Worm (Caenorhabditis elegans) whole organism, young adult: ENCODE results near the gene str-15.

Source experiments
- B0336.3 ChIP-seq: fragments of 200-800 bp; sonication (Bioruptor generic); IDR thresholded peaks from 2 replicates; pipeline ENCODE4 v1.3.6; 2022; ENCODE audit warnings: missing genetic modification characterization, missing compliant biosample characterization
- F23B12.7 ChIP-seq: sonication (generic microtip); optimal IDR thresholded peaks from 2 replicates; lab custom pipeline; 2017; ENCODE audit warnings: missing genetic modification characterization, mild to moderate bottlenecking, missing compliant biosample characterization, antibody characterized with exemption, moderate library complexity; ENCODE audit not compliant: insufficient read depth
- F37B4.10 ChIP-seq: fragments of 200-800 bp; sonication (Bioruptor generic); IDR thresholded peaks from 2 replicates; pipeline ENCODE4 v1.3.6; 2022; ENCODE audit warnings: missing genetic modification characterization, missing compliant biosample characterization
- F57A8.1 ChIP-seq: fragments of 200-800 bp; sonication (Bioruptor generic); optimal IDR thresholded peaks from 2 replicates; lab custom pipeline; 2018; ENCODE audit warnings: mild to moderate bottlenecking, missing genetic modification characterization, moderate library complexity, missing compliant biosample characterization
- K11D2.4 ChIP-seq: fragments of 200-800 bp; sonication (Bioruptor generic); IDR thresholded peaks from 2 replicates; pipeline ENCODE4 v1.3.6; 2022; ENCODE audit warnings: missing genetic modification reagents, missing genetic modification characterization, missing compliant biosample characterization
- T07F8.4 ChIP-seq: sonication (generic microtip); optimal IDR thresholded peaks from 2 replicates; lab custom pipeline; 2016; ENCODE audit warnings: mild to moderate bottlenecking, missing genetic modification characterization, moderate library complexity, missing compliant biosample characterization
- attf-3 ChIP-seq: fragments of 200-800 bp; sonication (Bioruptor generic); conservative IDR thresholded peaks from 2 replicates; pipeline ENCODE4 v1.3.6; 2022; ENCODE audit warnings: missing genetic modification reagents, missing genetic modification characterization, missing compliant biosample characterization
- attf-5 ChIP-seq: fragments of 200-800 bp; sonication (Bioruptor generic); optimal IDR thresholded peaks from 2 replicates; lab custom pipeline; 2018; ENCODE audit warnings: mild to moderate bottlenecking, missing genetic modification characterization, missing compliant biosample characterization
- attf-6 ChIP-seq: fragments of 200-800 bp; sonication (Bioruptor generic); IDR thresholded peaks from 2 replicates; pipeline ENCODE4 v1.3.6; 2022; ENCODE audit warnings: missing genetic modification reagents, missing genetic modification characterization, missing compliant biosample characterization
- ceh-100 ChIP-seq: fragments of 200-800 bp; sonication (Bioruptor generic); IDR thresholded peaks from 2 replicates; pipeline ENCODE4 v1.3.6; 2022; ENCODE audit warnings: missing genetic modification reagents, missing genetic modification characterization, missing compliant biosample characterization
- dpl-1 ChIP-seq: fragments of 150-350 bp; optimal IDR thresholded peaks from 2 replicates; lab custom pipeline; 2014; ENCODE audit warnings: missing biosample characterization, missing genetic modification reagents, missing genetic modification characterization
- efl-1 ChIP-seq: fragments of 150-350 bp; optimal IDR thresholded peaks from 2 replicates; lab custom pipeline; 2014; ENCODE audit warnings: missing biosample characterization, missing genetic modification reagents, missing genetic modification characterization
- egrh-3 ChIP-seq: fragments of 200-800 bp; sonication (Bioruptor generic); IDR thresholded peaks from 2 replicates; pipeline ENCODE4 v1.3.6; 2022; ENCODE audit warnings: missing genetic modification reagents, missing genetic modification characterization, missing compliant biosample characterization
- ets-4 ChIP-seq: fragments of 200-800 bp; sonication (Bioruptor generic); optimal IDR thresholded peaks from 2 replicates; lab custom pipeline; 2018; ENCODE audit warnings: mild to moderate bottlenecking, missing genetic modification characterization, missing compliant biosample characterization
- gei-17 ChIP-seq: fragments of 200-800 bp; sonication (Bioruptor generic); optimal IDR thresholded peaks from 2 replicates; lab custom pipeline; 2018; ENCODE audit warnings: mild to moderate bottlenecking, missing genetic modification characterization, missing compliant biosample characterization
- hmg-1.2 ChIP-seq: fragments of 200-800 bp; sonication (Bioruptor generic); IDR thresholded peaks from 2 replicates; pipeline ENCODE4 v1.3.6; 2022; ENCODE audit warnings: missing genetic modification reagents, missing genetic modification characterization, missing compliant biosample characterization
- hsf-1 ChIP-seq: fragments of 200-800 bp; sonication (Bioruptor generic); IDR thresholded peaks from 2 replicates; pipeline ENCODE4 v1.3.6; 2022; ENCODE audit warnings: missing genetic modification reagents, missing genetic modification characterization, missing compliant biosample characterization
- lin-26 ChIP-seq: fragments of 200-800 bp; sonication (Bioruptor generic); IDR thresholded peaks from 2 replicates; pipeline ENCODE4 v1.3.6; 2022; ENCODE audit warnings: missing genetic modification reagents, missing genetic modification characterization, missing compliant biosample characterization
- lin-35 ChIP-seq, 3 experiments: fragments of 150-350 bp in 2 of 3; sonication (generic microtip) in 1 of 3; optimal IDR thresholded peaks; 2 replicates each; lab custom pipeline; 2014 to 2018; ENCODE audit warnings: missing biosample characterization in 3 of 3, missing genetic modification characterization in 3 of 3, missing genetic modification reagents in 3 of 3
- lin-54 ChIP-seq: fragments of 200-800 bp; sonication (Bioruptor generic); optimal IDR thresholded peaks from 2 replicates; lab custom pipeline; 2018; ENCODE audit warnings: mild to moderate bottlenecking, missing genetic modification characterization, missing compliant biosample characterization
- lsy-27 ChIP-seq: sonication (generic microtip); optimal IDR thresholded peaks from 2 replicates; lab custom pipeline; 2017; ENCODE audit warnings: missing genetic modification characterization, mild to moderate bottlenecking, missing compliant biosample characterization, antibody characterized with exemption, missing genotype, borderline replicate concordance; ENCODE audit not compliant: insufficient read depth
- madf-10 ChIP-seq: sonication (generic microtip); optimal IDR thresholded peaks from 2 replicates; lab custom pipeline; 2016; ENCODE audit warnings: mild to moderate bottlenecking, missing genetic modification characterization, missing compliant biosample characterization
- mcd-1 ChIP-seq: fragments of 200-800 bp; sonication (Bioruptor generic); IDR thresholded peaks from 2 replicates; pipeline ENCODE4 v1.3.6; 2022; ENCODE audit warnings: missing genetic modification reagents, missing genetic modification characterization, missing compliant biosample characterization
- mxl-1 ChIP-seq: sonication (generic microtip); optimal IDR thresholded peaks from 2 replicates; lab custom pipeline; 2016; ENCODE audit warnings: missing genetic modification characterization, missing compliant biosample characterization
- nfyb-1 ChIP-seq: fragments of 200-800 bp; sonication (Bioruptor generic); IDR thresholded peaks from 2 replicates; pipeline ENCODE4 v1.3.6; 2022; ENCODE audit warnings: missing genetic modification reagents, missing genetic modification characterization, missing compliant biosample characterization
- nhr-120 ChIP-seq: fragments of 200-800 bp; sonication (Bioruptor generic); IDR thresholded peaks from 2 replicates; pipeline ENCODE4 v1.3.6; 2022; ENCODE audit warnings: missing genetic modification characterization, missing compliant biosample characterization
- nhr-27 ChIP-seq: fragments of 200-800 bp; sonication (Bioruptor generic); optimal IDR thresholded peaks from 2 replicates; lab custom pipeline; 2018; ENCODE audit warnings: mild to moderate bottlenecking, missing genetic modification characterization, moderate library complexity, missing compliant biosample characterization
- nhr-90 ChIP-seq: sonication (generic microtip); optimal IDR thresholded peaks from 2 replicates; lab custom pipeline; 2016; ENCODE audit warnings: missing genotype, mild to moderate bottlenecking, missing genetic modification characterization, missing compliant biosample characterization
- repo-1 ChIP-seq: sonication (generic microtip); optimal IDR thresholded peaks from 2 replicates; lab custom pipeline; 2017; ENCODE audit warnings: mild to moderate bottlenecking, missing genetic modification characterization, missing compliant biosample characterization
- rpc-1 ChIP-seq, 2 experiments: fragments of 150-350 bp in 1 of 2; sonication (generic microtip) in 1 of 2; optimal IDR thresholded peaks; 2 replicates each; lab custom pipeline; 2014 to 2018; ENCODE audit warnings: missing biosample characterization in 1 of 2, missing genetic modification characterization in 1 of 2, missing genetic modification reagents in 1 of 2, missing genotype in 1 of 2
- sea-2 ChIP-seq: fragments of 200-800 bp; sonication (Bioruptor generic); IDR thresholded peaks from 2 replicates; pipeline ENCODE4 v1.3.6; 2022; ENCODE audit warnings: missing genetic modification characterization, missing compliant biosample characterization
- snpc-1.1 ChIP-seq: sonication (generic microtip); optimal IDR thresholded peaks from 2 replicates; lab custom pipeline; 2017; ENCODE audit warnings: missing genetic modification characterization, mild to moderate bottlenecking, missing compliant biosample characterization, antibody characterized with exemption, moderate library complexity, missing genotype, missing genetic modification reagents; ENCODE audit not compliant: insufficient read depth
- snpc-4 ChIP-seq, 5 experiments: fragments of 150-350 bp in 1 of 5; sonication (generic microtip) in 4 of 5; optimal IDR thresholded peaks; 2 replicates each; lab custom pipeline; 2014 to 2018; ENCODE audit warnings: missing genetic modification characterization in 5 of 5, missing biosample characterization in 3 of 5, antibody characterized with exemption in 2 of 5, mild to moderate bottlenecking in 2 of 5, missing compliant biosample characterization in 2 of 5, missing genotype in 2 of 5, moderate library complexity in 2 of 5, missing genetic modification reagents in 1 of 5
- tbp1 ChIP-seq: fragments of 200-800 bp; sonication (Bioruptor generic); optimal IDR thresholded peaks from 2 replicates; lab custom pipeline; 2018; ENCODE audit warnings: mild to moderate bottlenecking, missing genetic modification characterization, missing compliant biosample characterization
- xnd-1 ChIP-seq: sonication (generic microtip); optimal IDR thresholded peaks from 2 replicates; lab custom pipeline; 2016; ENCODE audit warnings: missing genotype, missing genetic modification reagents, missing genetic modification characterization, missing compliant biosample characterization
- ztf-22 ChIP-seq: fragments of 200-800 bp; sonication (Bioruptor generic); optimal IDR thresholded peaks from 2 replicates; lab custom pipeline; 2018; ENCODE audit warnings: mild to moderate bottlenecking, missing genetic modification characterization, moderate library complexity, missing compliant biosample characterization
- ztf-3 ChIP-seq: fragments of 200-800 bp; sonication (Bioruptor generic); optimal IDR thresholded peaks from 2 replicates; lab custom pipeline; 2018; ENCODE audit warnings: mild to moderate bottlenecking, missing genetic modification characterization, missing compliant biosample characterization

str-15 gene

ce11 chrV:16503164-16503563 lies 44.5 kb upstream of the str-15 start, which contains the start of gene F36D3.14:
F36D3.14 (minus strand) TSS chrV:16503264.
- TF ChIP-seq ets-4 (no peak), snpc-1.1 (tag; lab: Kevin White, UChicago) (no peak), lin-26 (GFP tag; lab: Robert Waterston, UW) (no peak), rpc-1 (optimal IDR thresholded peaks at IDR 0.05; lab: Kevin White, UChicago) (no peak), rpc-1 (tag; optimal IDR thresholded peaks at IDR 0.05; lab: Kevin White, UChicago) (no peak), egrh-3 (GFP tag; lab: Robert Waterston, UW) (no peak), hsf-1 (no peak), mxl-1 (no peak), nhr-27 (tag; lab: Kevin White, UChicago) (no peak)

ce11 chrV:16499006-16499405 lies 40.4 kb upstream of the str-15 start, which contains the start of gene F36D3.1:
F36D3.1 (plus strand) TSS chrV:16499352.
- TF ChIP-seq gei-17 (no peak), snpc-4 (GFP tag; optimal IDR thresholded peaks at IDR 0.05; lab: Kevin White, UChicago) (no peak), snpc-4 (tag; optimal IDR thresholded peaks at IDR 0.05; lab: Kevin White, UChicago) (peak in 2 of 4 experiments; percentile 3 to 45), dpl-1 (peak; percentile 21), mxl-1 (no peak), attf-5 (GFP tag; lab: Kevin White, UChicago) (peak; percentile 21), lsy-27 (tag; lab: Kevin White, UChicago) (no peak), efl-1 (GFP tag; lab: Kevin White, UChicago) (peak; percentile 38), ztf-3 (no peak), lin-35 (GFP tag; optimal IDR thresholded peaks at IDR 0.05; lab: Kevin White, UChicago) (peak in 1 of 3 experiments; percentile 79), hmg-1.2 (GFP tag; lab: Robert Waterston, UW) (peak; percentile 34; the same call in 1 of the 2 replicates), nfyb-1 (no peak), mcd-1 (GFP tag; lab: Robert Waterston, UW) (no peak), lin-54 (peak; percentile 35)

DNA sequence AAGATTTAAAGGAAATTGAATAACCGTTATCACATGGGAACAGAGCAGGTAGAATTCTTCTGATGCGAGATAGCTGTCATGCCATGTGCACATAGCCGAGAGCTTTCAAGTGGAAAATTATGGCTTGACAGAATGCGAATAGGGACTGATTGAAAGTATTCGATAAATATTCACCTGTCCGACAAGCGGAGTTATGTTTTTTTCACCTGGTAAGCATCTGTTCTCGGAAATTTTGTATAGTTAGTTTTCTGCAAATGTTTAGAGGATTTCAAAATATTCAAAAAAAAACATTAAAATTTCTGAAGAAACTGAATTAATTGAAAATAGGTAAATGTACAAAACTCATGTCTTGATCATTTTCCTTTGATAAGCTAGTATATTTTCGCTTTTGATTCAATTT lies 38.9 kb upstream of the str-15 start, which contains the start of gene srh-136:
srh-136 (minus strand) TSS at position 93 of the 400 bp plus-strand sequence.
- TF ChIP-seq attf-5 (GFP tag; lab: Kevin White, UChicago) (no peak), F37B4.10 (no peak), sea-2 (GFP tag; lab: Robert Waterston, UW) (no peak), K11D2.4 (no peak), ceh-100 (GFP tag; lab: Robert Waterston, UW) (no peak), xnd-1 (no peak), attf-3 (GFP tag; lab: Robert Waterston, UW) (no peak), T07F8.4 (tag; lab: Kevin White, UChicago) (no peak), attf-6 (no peak), ztf-22 (no peak), nhr-120 (GFP tag; lab: Robert Waterston, UW) (no peak), nhr-90 (tag; lab: Kevin White, UChicago) (no peak), F23B12.7 (tag; lab: Kevin White, UChicago) (no peak), rpc-1 (optimal IDR thresholded peaks at IDR 0.05; lab: Kevin White, UChicago) (no peak), rpc-1 (tag; optimal IDR thresholded peaks at IDR 0.05; lab: Kevin White, UChicago) (no peak), lin-54 (no peak), B0336.3 (GFP tag; lab: Robert Waterston, UW) (no peak), F57A8.1 (GFP tag; lab: Kevin White, UChicago) (no peak), repo-1 (tag; lab: Kevin White, UChicago) (no peak), madf-10 (tag; lab: Kevin White, UChicago) (no peak), tbp1 (no peak)
